Worm (Caenorhabditis elegans): ENCODE data around the gene T26C5.5.
A peak's percentile ranks its signal among the peaks of the same experiment; 100 is the strongest.

The T26C5.5 gene

DNA sequence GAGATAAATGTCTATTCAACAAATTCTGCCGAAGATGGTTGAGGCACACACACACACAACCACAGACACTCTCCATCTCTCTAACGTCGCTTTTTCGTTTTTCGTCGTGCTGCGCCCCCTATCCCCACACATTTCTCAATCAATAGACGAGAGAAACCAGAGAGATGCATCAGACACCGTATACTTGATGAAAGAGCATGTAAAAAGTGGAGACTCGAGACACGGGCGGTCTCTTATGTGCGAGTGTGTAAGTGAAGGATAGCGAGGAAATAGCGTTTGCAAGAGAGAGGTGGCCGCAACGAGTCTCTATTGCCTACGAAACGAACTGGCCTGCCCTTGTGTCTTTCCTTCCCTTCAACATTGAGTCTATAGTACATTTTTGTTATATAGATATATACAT, 36.2 kb upstream of the T26C5.5 start (continued):
- peak; percentile 75 for TF ChIP-seq aly-2 (tag; optimal IDR thresholded peaks at IDR 0.05)
- peak; percentile 87 for TF ChIP-seq nhr-19 (GFP tag; conservative IDR thresholded peaks at IDR 0.05)
- TF ChIP-seq dpl-1 (GFP tag; optimal IDR thresholded peaks at IDR 0.05), result peak; percentile 61 to 65 (median 64)
- peak; percentile 50 to 59 for TF ChIP-seq egl-27 (tag; optimal IDR thresholded peaks at IDR 0.05)
- TF ChIP-seq pqm-1 (tag; optimal IDR thresholded peaks at IDR 0.05), result no peak
- peak; percentile 97 for TF ChIP-seq nhr-71 (tag; optimal IDR thresholded peaks at IDR 0.05)
- peak; percentile 81 for TF ChIP-seq fkh-10 (GFP tag; optimal IDR thresholded peaks at IDR 0.05)
- TF ChIP-seq ceh-88 (GFP tag; IDR thresholded peaks at IDR 0.05), result no peak; the same call in 1 of the 2 replicates
- TF ChIP-seq irx-1 (tag; optimal IDR thresholded peaks at IDR 0.05), result peak; percentile 71
- TF ChIP-seq C34B4.2 (tag; optimal IDR thresholded peaks at IDR 0.05), result peak; percentile 97
- peak; percentile 89 for TF ChIP-seq rnt-1 (tag; optimal IDR thresholded peaks at IDR 0.05)
- TF ChIP-seq unc-86 (tag; optimal IDR thresholded peaks at IDR 0.05), result peak; percentile 88
- peak; percentile 77 for TF ChIP-seq elt-2 (tag; optimal IDR thresholded peaks at IDR 0.05)
- peak; percentile 51 for TF ChIP-seq snpc-4 (tag; optimal IDR thresholded peaks at IDR 0.05)
- TF ChIP-seq unc-30 (tag; optimal IDR thresholded peaks at IDR 0.05), result no peak
- TF ChIP-seq nhr-90 (tag; optimal IDR thresholded peaks at IDR 0.05; ENCODE audit: poor library complexity), result peak; percentile 84
- peak; percentile 89 to 96 for TF ChIP-seq lsy-2 (tag; optimal IDR thresholded peaks at IDR 0.05)
- TF ChIP-seq snu-23 (GFP tag; optimal IDR thresholded peaks at IDR 0.05), result peak; percentile 98
- TF ChIP-seq tbx-2 (tag; optimal IDR thresholded peaks at IDR 0.05), result peak; percentile 94
- peak; percentile 92 for TF ChIP-seq jun-1 (tag; optimal IDR thresholded peaks at IDR 0.05)
- TF ChIP-seq aha-1 (tag; optimal IDR thresholded peaks at IDR 0.05), result peak; percentile 9
- peak; percentile 18 for TF ChIP-seq pag-3 (tag; optimal IDR thresholded peaks at IDR 0.05; ENCODE audit: borderline replicate concordance, insufficient read depth)
- TF ChIP-seq unc-98 (GFP tag; IDR thresholded peaks at IDR 0.05), result no peak
- peak; percentile 31 for TF ChIP-seq pax-3 (tag; optimal IDR thresholded peaks at IDR 0.05)
- peak; percentile 72 for TF ChIP-seq dsc-1 (tag; optimal IDR thresholded peaks at IDR 0.05)
- TF ChIP-seq lin-14 (GFP tag; optimal IDR thresholded peaks at IDR 0.05), result peak; percentile 99
- TF ChIP-seq zag-1 (tag; optimal IDR thresholded peaks at IDR 0.05), result peak; percentile 38
- no peak for TF ChIP-seq ceh-90 (tag; optimal IDR thresholded peaks at IDR 0.05)
- TF ChIP-seq lin-39 (tag; optimal IDR thresholded peaks at IDR 0.05), result no peak
- TF ChIP-seq ama-1 (optimal IDR thresholded peaks at IDR 0.05), result peak; percentile 76
- peak; percentile 89 for TF ChIP-seq nhr-237 (tag; optimal IDR thresholded peaks at IDR 0.05)
- peak; percentile 75 for TF ChIP-seq blmp-1 (tag; optimal IDR thresholded peaks at IDR 0.05)
- TF ChIP-seq sptf-1 (tag; optimal IDR thresholded peaks at IDR 0.05), result no peak
- TF ChIP-seq ceh-63 (GFP tag; optimal IDR thresholded peaks at IDR 0.05), result no peak
- peak; percentile 89 for TF ChIP-seq C16A3.4 (tag; optimal IDR thresholded peaks at IDR 0.05)
- peak; percentile 98 for TF ChIP-seq nhr-20 (tag; optimal IDR thresholded peaks at IDR 0.05)
- TF ChIP-seq zip-4 (GFP tag; optimal IDR thresholded peaks at IDR 0.05), result peak; percentile 45
- TF ChIP-seq vab-15 (tag; optimal IDR thresholded peaks at IDR 0.05), result no peak

- TF ChIP-seq blmp-1 (tag; optimal IDR thresholded peaks at IDR 0.05) (no peak), efl-1 (optimal IDR thresholded peaks at IDR 0.05) (no peak), efl-1 (GFP tag; optimal IDR thresholded peaks at IDR 0.05 in 1 of 2) (peak in 1 of 2 experiments; percentile 11), nhr-11 (tag; optimal IDR thresholded peaks at IDR 0.05) (no peak)
These were observed 35.5 kb upstream of the T26C5.5 start for ce11 chrII:9282065-9282464.

DNA sequence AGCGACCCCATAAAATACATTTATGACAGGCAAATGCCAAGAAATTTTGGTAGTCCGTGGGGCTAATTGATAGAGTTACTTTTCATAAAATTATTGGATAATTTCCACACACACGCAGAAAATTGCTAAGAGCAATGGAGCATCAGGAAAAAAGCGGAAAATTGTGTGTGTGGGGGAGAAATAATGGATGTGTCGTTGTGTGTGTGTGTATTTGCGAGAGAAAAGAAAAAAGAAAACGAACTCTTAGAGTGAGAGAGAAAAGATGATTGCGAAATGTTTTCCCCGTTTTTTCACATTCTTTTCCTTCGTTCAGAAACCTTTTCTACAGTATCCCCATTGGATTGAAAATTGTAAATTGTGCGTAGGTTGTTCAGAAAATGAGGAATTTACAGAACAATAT, 35.0 kb upstream of the T26C5.5 start:
- no peak for TF ChIP-seq sptf-1 (tag; optimal IDR thresholded peaks at IDR 0.05)
- TF ChIP-seq nhr-90 (tag; optimal IDR thresholded peaks at IDR 0.05; ENCODE audit: poor library complexity), result no peak
- peak; percentile 50 for TF ChIP-seq nhr-85 (tag)
- peak in 1 of 6 experiments; percentile 23 for TF ChIP-seq elt-3 (tag; optimal IDR thresholded peaks at IDR 0.05)
- peak in 1 of 3 experiments; percentile 3 for TF ChIP-seq dpl-1 (GFP tag; optimal IDR thresholded peaks at IDR 0.05)
- no peak for TF ChIP-seq lin-13 (GFP tag; optimal IDR thresholded peaks at IDR 0.05)
- TF ChIP-seq ets-5 (GFP tag; IDR thresholded peaks at IDR 0.05), result no peak
- peak; percentile 40 for TF ChIP-seq nhr-77 (tag; optimal IDR thresholded peaks at IDR 0.05)
- peak; percentile 25 for TF ChIP-seq nhr-19 (GFP tag; conservative IDR thresholded peaks at IDR 0.05)
- peak; percentile 36 for TF ChIP-seq rnt-1 (tag; optimal IDR thresholded peaks at IDR 0.05)
- no peak for TF ChIP-seq egl-13 (tag; optimal IDR thresholded peaks at IDR 0.05)
- TF ChIP-seq ces-1 (GFP tag; optimal IDR thresholded peaks at IDR 0.05), result no peak
- no peak for TF ChIP-seq sup-37 (GFP tag; optimal IDR thresholded peaks at IDR 0.05)
- TF ChIP-seq pag-3 (tag; optimal IDR thresholded peaks at IDR 0.05; ENCODE audit: borderline replicate concordance, insufficient read depth), result no peak
- TF ChIP-seq unc-30 (tag; optimal IDR thresholded peaks at IDR 0.05), result no peak
- no peak for TF ChIP-seq nhr-28 (tag; optimal IDR thresholded peaks at IDR 0.05)
- peak; percentile 27 for TF ChIP-seq swsn-7 (tag; optimal IDR thresholded peaks at IDR 0.05)
- TF ChIP-seq snpc-4 (tag; optimal IDR thresholded peaks at IDR 0.05), result peak; percentile 28
- TF ChIP-seq grh-1 (GFP tag; IDR thresholded peaks at IDR 0.05), result no peak

Data from whole organism, L1 larva.